Worm (Caenorhabditis elegans): ENCODE results near the gene W02C12.2.

ce11 chrIV:4049398-4049998 lies 41.7 kb upstream of the W02C12.2 start, which contains the start of gene pcn-1:
- TF ChIP-seq unc-62 (GFP tag; optimal IDR thresholded peaks at IDR 0.05) (no peak), ceh-39 (tag; optimal IDR thresholded peaks at IDR 0.05) (peak; percentile 81), nhr-28 (tag; optimal IDR thresholded peaks at IDR 0.05) (no peak), lsy-2 (tag; optimal IDR thresholded peaks at IDR 0.05) (peak; percentile 82), ces-1 (GFP tag; optimal IDR thresholded peaks at IDR 0.05) (peak; percentile 86), nhr-237 (tag; optimal IDR thresholded peaks at IDR 0.05) (peak; percentile 57), snpc-4 (tag; optimal IDR thresholded peaks at IDR 0.05) (no peak), elt-3 (tag; optimal IDR thresholded peaks at IDR 0.05) (no peak), lin-13 (tag; optimal IDR thresholded peaks at IDR 0.05) (peak; percentile 97), ham-2 (GFP tag; optimal IDR thresholded peaks at IDR 0.05) (no peak), nhr-76 (tag; optimal IDR thresholded peaks at IDR 0.05) (no peak), pha-4 (tag; optimal IDR thresholded peaks at IDR 0.05) (peak; percentile 79), sptf-1 (tag; optimal IDR thresholded peaks at IDR 0.05) (peak; percentile 74), ztf-11 (tag; optimal IDR thresholded peaks at IDR 0.05) (no peak)
